Fruit fly (Drosophila melanogaster): ENCODE results near the gene hyx.

The hyx gene

DNA sequence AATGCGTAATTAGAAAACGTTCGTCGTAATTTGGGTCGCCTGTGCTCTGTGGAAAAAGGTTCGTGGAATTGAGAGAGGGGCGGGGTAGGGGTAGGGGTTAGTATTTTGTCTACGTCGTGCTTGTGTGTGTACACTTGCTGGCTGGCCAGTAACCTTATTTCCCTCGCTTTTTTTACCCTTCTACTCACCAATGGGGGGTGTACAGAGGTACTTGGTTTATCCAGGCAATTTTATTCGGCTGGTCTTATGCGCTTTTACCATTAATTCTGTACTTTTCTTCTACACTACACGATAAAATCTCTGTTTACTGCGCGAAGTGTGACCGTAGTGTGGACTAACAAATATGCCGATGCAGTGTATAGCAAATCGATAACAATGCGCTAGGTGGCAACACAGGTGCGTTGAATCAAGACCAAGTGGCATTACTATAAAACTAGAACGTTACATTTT lies 18.8 kb upstream of the hyx start, which contains the start of gene tgo:
TSS of gene tgo (minus strand) at position 334 of the 450 bp plus-strand sequence.
- TF ChIP-seq CTCF (optimal IDR thresholded peaks at IDR 0.05), result peak; percentile 15 to 47
- TF ChIP-seq CG8478 (optimal IDR thresholded peaks at IDR 0.05), result no peak

DNA sequence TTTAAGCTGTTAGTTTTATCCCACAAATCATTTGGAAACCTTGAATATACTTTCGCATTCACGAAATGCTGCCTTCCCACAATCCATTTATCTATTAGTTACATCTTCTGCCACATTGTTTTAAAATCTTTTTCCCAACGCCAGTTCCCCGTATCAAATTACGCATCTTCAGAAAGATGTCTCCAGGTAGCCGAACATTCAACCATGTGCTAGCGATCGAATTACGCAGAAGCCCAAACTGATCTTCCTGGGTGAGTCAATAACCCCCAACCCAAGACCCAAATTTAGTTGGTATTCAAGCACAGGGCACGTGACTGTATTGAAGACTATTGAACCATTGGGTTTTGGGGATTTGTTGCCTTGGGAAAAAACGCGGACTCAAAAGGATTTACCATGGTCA lies 14.6 kb upstream of the hyx start:
- TF ChIP-seq CTCF (optimal IDR thresholded peaks at IDR 0.05) (no peak), CG8478 (optimal IDR thresholded peaks at IDR 0.05) (no peak)

DNA sequence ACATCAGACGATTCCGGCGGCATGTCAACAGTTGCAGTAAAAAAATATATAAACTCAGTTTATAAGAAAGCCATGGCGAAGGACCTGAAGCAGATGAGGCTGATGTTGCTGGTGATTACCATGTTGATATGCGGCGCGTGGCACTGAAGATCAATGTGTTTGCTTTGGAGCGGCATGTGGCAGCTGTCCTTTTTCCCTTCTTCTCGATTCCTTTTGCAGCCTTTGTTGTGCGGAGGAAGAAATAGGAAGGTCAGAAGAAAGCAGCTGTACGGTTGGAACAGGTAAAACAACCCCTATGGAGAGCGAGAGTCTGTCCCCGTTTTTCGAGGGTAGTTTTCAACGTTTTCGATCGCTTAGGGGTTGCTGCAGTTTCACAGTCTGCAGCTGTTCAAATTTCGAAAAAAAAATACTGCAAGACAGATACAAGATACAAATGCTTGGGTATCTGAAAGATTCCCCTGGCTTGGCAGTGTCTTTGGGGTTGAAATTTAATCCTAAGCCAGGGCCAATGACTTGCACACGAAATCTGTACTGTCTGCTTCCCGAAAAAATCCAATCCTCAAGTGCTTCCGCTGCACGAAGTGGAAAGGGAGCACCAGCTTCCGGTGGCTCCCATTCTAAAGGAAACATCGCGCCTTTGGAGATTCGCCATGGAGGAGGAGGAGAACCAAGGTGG lies 13.6 kb upstream of the hyx start:
- TF ChIP-seq CTCF (optimal IDR thresholded peaks at IDR 0.05) (no peak), CG8478 (optimal IDR thresholded peaks at IDR 0.05) (no peak)

DNA sequence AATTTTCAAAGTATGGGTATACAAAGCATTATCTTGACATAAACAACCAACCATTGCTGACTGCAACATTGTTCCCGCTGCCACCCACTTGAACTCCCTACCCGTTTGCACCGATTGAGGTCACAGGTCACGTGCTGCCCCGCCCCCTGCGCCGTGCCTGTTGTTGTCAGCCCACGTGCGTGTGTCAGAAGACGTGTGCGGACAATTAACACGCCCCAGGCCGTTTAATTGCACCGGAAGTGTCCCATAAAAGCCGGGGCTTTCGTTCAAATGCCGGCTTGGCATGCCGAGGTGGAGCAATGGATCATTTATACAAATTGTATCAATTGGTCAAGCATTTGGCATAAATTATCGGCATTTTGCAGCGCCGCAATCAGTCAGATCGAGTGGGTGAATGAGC lies 11.5 kb upstream of the hyx start:
- TF ChIP-seq CG8478 (optimal IDR thresholded peaks at IDR 0.05) (no peak), CTCF (optimal IDR thresholded peaks at IDR 0.05) (no peak)

DNA sequence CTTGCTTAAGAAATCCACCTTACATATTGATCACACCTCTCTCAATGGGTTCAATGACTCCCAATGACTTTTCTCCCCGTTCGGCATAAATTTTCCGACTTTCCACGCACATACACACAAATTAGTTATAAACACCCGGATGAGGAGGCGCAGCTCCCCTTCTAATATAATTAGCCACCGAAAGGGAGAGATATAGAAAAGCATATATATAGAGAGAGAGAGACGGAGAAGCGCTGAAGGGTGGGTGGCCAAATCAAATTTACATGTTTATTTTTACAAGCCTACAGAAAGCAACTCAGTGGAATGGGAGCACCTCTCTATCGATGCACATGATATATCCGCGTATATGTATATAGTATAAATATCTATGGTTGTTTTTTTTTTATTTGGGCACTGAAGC lies 9.9 kb upstream of the hyx start:
- TF ChIP-seq CTCF (optimal IDR thresholded peaks at IDR 0.05) (no peak), CG8478 (optimal IDR thresholded peaks at IDR 0.05) (no peak)

DNA sequence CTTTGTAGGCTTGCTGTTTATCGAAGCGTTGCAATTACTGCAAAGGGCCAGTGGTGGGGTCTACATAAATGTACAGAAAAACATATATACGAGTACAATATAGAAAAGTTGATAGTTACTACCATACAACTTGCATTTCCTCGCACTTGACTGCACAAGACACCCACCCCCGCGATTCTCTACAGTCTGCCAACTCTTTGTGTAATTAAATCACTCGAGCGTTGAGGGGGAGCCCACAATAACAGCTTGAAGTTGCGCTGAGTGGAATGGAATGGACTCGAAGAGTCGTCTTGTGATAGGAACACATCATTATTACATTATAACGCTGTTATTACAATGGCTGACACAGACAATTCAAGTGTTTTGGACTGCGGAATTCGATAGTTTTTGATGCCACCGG lies 9.1 kb upstream of the hyx start:
- TF ChIP-seq CG8478 (optimal IDR thresholded peaks at IDR 0.05), result no peak
- no peak for TF ChIP-seq CTCF (optimal IDR thresholded peaks at IDR 0.05)

DNA sequence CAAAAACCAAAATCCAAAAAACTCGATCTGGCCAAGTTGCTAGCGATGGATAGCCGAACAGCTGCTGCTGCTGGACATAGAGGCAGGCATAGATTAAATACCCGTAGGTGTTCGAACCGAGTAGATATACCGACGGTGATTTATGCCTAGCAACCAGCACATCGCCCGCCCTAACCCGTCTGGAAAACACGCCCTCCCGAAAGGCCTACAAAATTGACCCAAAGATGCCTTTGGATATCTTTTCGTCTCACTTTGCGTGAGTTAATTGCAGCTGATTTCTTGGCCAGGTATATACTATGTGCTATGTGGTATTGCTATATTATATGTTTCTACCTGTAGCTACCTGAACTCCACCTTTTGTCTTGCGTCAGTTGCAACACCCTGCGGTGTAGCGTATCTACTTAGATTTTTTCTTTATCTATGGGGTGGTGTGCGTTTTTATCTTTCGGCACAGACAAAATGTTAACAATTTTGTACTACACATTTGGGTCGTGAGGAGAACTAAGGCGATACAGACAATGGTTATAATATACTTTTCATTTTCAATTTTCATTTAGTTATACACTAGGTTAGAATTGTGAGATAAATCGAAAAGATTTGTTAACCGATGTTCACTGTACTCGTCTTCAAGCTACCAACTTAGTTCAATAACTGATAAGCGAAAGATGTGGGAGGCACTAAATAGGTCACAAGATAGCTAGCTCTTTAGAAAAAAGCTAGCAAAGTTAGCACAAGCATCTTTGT lies 8.4 kb upstream of the hyx start:
- TF ChIP-seq CTCF (optimal IDR thresholded peaks at IDR 0.05) (no peak), CG8478 (optimal IDR thresholded peaks at IDR 0.05) (no peak)

DNA sequence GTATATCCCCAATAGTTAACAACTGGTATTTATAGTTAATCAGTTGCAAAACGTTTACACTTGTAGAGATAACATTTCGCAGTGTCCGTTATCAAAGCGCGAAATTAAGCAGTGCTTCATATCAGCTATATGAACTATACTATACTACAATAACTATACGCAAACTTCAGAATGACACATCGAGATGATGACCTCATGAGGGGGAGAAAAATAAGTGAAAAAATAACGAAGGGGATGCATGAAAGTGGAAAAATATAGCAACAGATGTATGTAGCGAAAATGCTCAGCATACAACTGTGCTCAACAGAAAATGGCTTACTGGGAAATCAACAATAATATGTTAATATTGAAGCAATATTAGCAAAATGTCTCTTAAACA lies 7.8 kb upstream of the hyx start:
- TF ChIP-seq CTCF (optimal IDR thresholded peaks at IDR 0.05) (no peak), CG8478 (optimal IDR thresholded peaks at IDR 0.05) (no peak)

DNA sequence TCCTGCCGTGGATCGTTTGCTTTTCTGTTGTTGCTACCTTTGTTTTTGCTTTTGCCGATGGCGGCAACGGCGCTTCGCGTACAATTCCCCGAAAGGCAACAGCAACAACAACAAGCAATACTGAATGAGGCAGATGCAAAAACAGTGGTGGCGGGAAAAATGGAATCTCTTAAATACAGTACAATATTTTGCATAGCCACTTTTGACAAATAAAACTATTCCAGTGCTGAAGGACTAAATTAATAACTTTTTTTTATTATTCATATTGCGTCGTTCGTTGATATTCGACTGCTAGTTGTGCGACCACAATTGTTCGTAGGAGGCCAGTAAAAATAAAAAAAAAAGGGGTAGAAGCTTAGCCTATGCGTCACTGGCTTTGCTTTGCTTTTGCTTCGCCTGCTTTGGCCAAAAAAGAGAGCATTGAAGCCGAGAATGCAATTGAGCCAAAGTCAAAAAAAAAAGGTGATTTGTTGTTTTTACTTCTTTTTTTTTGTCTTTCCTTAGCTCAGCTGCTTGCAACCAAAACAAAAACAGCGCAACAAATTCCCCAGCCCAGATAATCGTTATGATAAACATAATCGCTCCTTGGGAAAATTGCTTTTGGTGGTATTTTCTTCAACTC lies 6.7 kb upstream of the hyx start:
- TF ChIP-seq CG8478 (optimal IDR thresholded peaks at IDR 0.05) (no peak), CTCF (optimal IDR thresholded peaks at IDR 0.05) (no peak)

DNA sequence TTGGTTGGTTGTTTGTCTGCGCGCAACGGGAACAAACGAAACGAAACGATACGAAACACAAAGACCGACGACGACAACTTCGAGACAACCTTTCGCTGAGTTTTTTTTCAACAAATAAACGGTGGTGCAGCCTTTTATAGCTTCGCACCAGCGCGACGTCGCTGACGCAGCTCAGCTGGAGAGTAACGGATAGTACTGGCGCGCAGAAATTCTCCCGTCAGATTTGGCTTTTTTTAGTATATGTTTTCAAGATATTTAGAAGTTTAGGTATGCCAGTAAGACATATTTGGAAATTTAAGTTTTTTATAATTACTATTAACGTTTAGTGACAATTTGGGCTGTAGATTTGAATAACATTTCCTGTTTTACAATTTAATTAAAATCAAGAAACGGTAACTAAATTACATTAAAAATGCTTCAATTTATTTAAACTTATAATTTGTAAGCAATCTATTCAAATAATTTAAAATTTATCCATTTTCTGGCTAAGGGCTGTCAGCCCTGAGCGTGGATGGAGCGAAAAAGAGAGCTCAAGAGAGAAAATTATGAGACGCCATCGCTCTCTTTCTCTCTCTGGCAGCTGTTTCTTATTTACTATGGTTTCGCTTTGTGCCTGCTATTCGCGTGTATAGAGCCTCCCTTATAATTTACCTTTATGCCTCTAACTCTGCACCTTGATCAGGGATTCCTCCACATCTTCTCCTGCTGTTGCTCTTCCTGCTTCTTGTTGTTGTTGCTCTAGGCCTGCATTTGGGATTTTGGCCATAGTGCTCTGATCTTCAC lies 4.8 kb upstream of the hyx start:
- TF ChIP-seq CG8478 (optimal IDR thresholded peaks at IDR 0.05) (no peak), CTCF (optimal IDR thresholded peaks at IDR 0.05) (no peak)

DNA sequence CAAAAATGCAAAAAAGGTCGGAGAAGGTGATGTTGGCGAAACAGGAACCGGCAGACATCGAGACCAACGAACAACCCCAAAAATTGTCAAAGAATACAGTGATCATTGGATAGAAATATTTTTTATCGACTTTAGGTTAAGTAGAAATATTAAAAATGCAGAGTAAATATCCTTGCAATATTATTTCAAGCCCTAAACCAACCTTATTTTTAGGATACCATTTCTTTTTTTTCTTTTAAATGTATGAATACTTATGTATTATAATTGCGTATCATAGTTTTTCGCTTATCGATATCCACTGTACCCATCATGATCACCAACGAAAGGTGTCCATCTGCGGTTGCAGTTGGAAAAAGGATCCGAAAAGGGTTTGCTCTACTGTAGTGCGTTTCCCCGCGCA lies 3.3 kb upstream of the hyx start:
- TF ChIP-seq CTCF (optimal IDR thresholded peaks at IDR 0.05) (no peak), CG8478 (optimal IDR thresholded peaks at IDR 0.05) (no peak)

DNA sequence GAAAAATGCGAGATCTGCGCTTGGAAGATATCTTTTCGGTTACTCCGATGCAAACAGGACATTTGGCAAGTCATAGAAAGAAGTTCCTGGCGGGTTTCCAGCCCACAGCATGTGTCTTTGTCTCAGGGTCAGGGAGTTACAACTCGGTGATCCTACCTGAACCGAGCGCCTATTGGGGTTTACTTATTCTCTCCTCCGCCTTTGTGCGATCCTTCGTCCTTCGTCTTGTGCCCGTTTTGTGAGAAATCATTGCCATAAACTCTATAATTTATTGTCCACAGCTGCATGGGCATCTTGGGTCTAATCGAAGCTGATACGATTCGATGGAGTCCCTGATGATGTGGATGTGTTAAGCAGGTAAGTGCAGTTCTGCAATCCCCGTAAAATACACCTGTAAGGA lies 614 bp upstream of the hyx start:
- TF ChIP-seq CG8478 (optimal IDR thresholded peaks at IDR 0.05), result no peak
- no peak for TF ChIP-seq CTCF (optimal IDR thresholded peaks at IDR 0.05)

DNA sequence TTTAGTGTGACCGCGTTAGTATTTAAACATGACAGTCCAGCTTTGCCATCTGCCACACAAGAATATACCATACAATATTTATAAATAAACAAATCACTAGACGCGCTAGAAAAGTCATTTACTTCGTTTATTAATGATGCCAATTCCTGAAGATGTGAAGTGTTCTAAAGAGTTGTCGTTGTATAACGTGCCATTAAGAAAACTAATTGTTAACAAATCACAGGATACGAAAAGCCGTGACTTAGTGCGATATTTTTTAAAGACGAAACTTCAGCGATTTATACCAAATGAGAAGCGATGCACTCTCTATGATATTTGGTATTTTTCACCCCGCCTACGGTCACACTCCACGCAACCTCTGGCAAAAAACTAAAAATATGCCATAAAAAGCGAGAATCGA lies 888 bp downstream of the hyx start, which contains the start of gene neur:
TSS of gene neur (minus strand) at position 24 of the 400 bp plus-strand sequence.
- TF ChIP-seq CG8478 (optimal IDR thresholded peaks at IDR 0.05) (no peak), CTCF (optimal IDR thresholded peaks at IDR 0.05) (no peak)

DNA sequence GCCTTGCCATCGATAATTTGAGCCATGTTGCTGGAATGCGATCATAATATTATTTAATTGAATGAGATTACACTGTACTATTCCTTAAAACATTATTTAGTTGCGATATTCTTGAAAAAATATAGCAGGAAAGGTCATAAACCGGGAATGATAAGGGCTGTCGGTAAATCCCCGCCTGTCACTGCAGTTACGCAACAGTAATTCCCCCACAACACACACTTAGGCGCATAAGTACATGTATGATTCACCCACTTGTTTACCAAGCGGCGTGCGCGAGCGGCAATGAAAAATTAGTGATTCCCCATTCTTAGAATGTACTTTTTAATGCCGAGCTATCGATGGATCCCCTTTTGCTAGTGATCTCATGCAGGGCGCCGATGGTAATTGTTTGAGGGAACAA lies 5.0 kb downstream of the hyx start:
- TF ChIP-seq CTCF (optimal IDR thresholded peaks at IDR 0.05) (no peak), CG8478 (optimal IDR thresholded peaks at IDR 0.05) (no peak)

DNA sequence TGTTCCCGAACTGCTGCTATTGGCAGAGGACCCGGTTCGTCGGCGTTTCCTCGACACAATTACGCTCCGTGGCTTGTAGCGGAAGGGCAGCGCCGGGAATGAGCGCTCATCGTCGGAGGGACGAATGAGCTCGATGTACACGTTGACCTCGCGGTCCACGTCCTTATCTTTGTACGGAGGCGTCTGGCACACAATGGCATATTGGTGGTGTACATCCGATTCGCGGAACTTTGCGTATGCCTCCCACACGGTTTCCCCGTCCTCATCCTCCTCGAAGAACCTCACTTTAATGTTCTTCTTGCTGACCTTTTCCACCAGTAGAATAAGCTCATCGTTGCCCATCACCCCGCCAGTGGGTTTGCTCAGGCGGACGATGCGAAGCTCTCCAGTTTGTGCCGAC lies 7.2 kb downstream of the hyx start:
- TF ChIP-seq CTCF (optimal IDR thresholded peaks at IDR 0.05), result no peak
- no peak for TF ChIP-seq CG8478 (optimal IDR thresholded peaks at IDR 0.05)
